Fruit fly (Drosophila melanogaster) whole organism, wandering third instar larva: Measurements from ENCODE around the gene Rbsn-5.

Source experiments
- Abd-B ChIP-seq: fragments of >200 bp; optimal IDR thresholded peaks from 2 replicates; lab custom pipeline; 2017; ENCODE audit warnings: missing biosample characterization, missing genetic modification characterization
- CG32264 ChIP-seq: fragments of 200-800 bp; sonication (Bioruptor generic); optimal IDR thresholded peaks from 2 replicates; lab custom pipeline; 2016; ENCODE audit warnings: missing biosample characterization, missing genetic modification characterization
- CrebA ChIP-seq: fragments of 200-800 bp; sonication (Bioruptor generic); optimal IDR thresholded peaks from 2 replicates; lab custom pipeline; 2016; ENCODE audit warnings: missing biosample characterization, mild to moderate bottlenecking, missing genetic modification characterization, borderline replicate concordance
- Dfd ChIP-seq: fragments of >200 bp; optimal IDR thresholded peaks from 2 replicates; lab custom pipeline; 2017; ENCODE audit warnings: missing biosample characterization, missing genetic modification characterization
- Dif ChIP-seq: fragments of 200-275, 200-300 bp; sonication (Bioruptor generic); optimal IDR thresholded peaks from 2 replicates; lab custom pipeline; 2018; ENCODE audit warnings: missing biosample characterization, missing genetic modification characterization; ENCODE audit not compliant: partially characterized antibody
- GATAd ChIP-seq: sonication (Bioruptor generic); optimal IDR thresholded peaks from 2 replicates; lab custom pipeline; 2016; ENCODE audit warnings: missing biosample characterization, missing genetic modification characterization
- HLH106 ChIP-seq: fragments of 200-800 bp; optimal IDR thresholded peaks from 3 replicates; lab custom pipeline; 2019; ENCODE audit warnings: missing biosample characterization, mild to moderate bottlenecking, missing genetic modification characterization, moderate library complexity
- Hr78 ChIP-seq: fragments of >200 bp; optimal IDR thresholded peaks from 2 replicates; lab custom pipeline; 2017; ENCODE audit warnings: missing biosample characterization, missing genetic modification characterization
- Hr83 ChIP-seq: fragments of 200-300 bp; sonication (Bioruptor generic); optimal IDR thresholded peaks from 2 replicates; lab custom pipeline; 2016; ENCODE audit warnings: missing biosample characterization, mild to moderate bottlenecking, missing genetic modification characterization, moderate library complexity; ENCODE audit not compliant: poor library complexity, severe bottlenecking
- Mio ChIP-seq: sonication (Bioruptor generic); optimal IDR thresholded peaks from 2 replicates; lab custom pipeline; 2016; ENCODE audit warnings: missing biosample characterization, missing genetic modification characterization
- Myc ChIP-seq: fragments of >200 bp; optimal IDR thresholded peaks from 2 replicates; lab custom pipeline; 2017
- N ChIP-seq: fragments of >200 bp; optimal IDR thresholded peaks from 2 replicates; lab custom pipeline; 2018; ENCODE audit warnings: missing biosample characterization, missing external identifiers, missing genetic modification characterization
- OdsH ChIP-seq: fragments of 200-800 bp; sonication (Bioruptor generic); optimal IDR thresholded peaks from 2 replicates; lab custom pipeline; 2016; ENCODE audit warnings: missing biosample characterization, mild to moderate bottlenecking, missing genetic modification characterization
- Rel ChIP-seq, 2 experiments: fragments of 200-800 bp; sonication (Bioruptor generic) in 1 of 2; optimal IDR thresholded peaks; 2 replicates in 1 of 2; 3 replicates in 1 of 2; lab custom pipeline; 2016 to 2019; ENCODE audit warnings: mild to moderate bottlenecking in 2 of 2, missing biosample characterization in 2 of 2, missing genetic modification characterization in 2 of 2, moderate library complexity in 1 of 2
- Sp1 ChIP-seq: fragments of 200-800 bp; sonication (Bioruptor generic); optimal IDR thresholded peaks from 3 replicates; lab custom pipeline; 2019; ENCODE audit warnings: missing biosample characterization, mild to moderate bottlenecking, missing genetic modification characterization, moderate library complexity
- Vsx2 ChIP-seq: fragments of 200-300, 225-300 bp; sonication (Bioruptor generic); optimal IDR thresholded peaks from 2 replicates; lab custom pipeline; 2018; ENCODE audit warnings: missing biosample characterization, missing genetic modification characterization; ENCODE audit not compliant: partially characterized antibody
- dl ChIP-seq, 2 experiments: fragments of 175-275, 200-275 bp in 1 of 2; fragments of 200-275 bp in 1 of 2; sonication (Bioruptor generic); optimal IDR thresholded peaks; lab custom pipeline; 2018; ENCODE audit warnings: mild to moderate bottlenecking in 2 of 2, missing biosample characterization in 2 of 2, missing genetic modification characterization in 2 of 2, moderate library complexity in 2 of 2; ENCODE audit not compliant: partially characterized antibody in 2 of 2, insufficient read depth in 1 of 2
- dsf ChIP-seq: sonication (Bioruptor generic); optimal IDR thresholded peaks from 2 replicates; lab custom pipeline; 2016; ENCODE audit warnings: missing biosample characterization, missing genetic modification characterization, borderline replicate concordance
- ey ChIP-seq: fragments of 200-800 bp; sonication (Bioruptor generic); optimal IDR thresholded peaks from 2 replicates; lab custom pipeline; 2016; ENCODE audit warnings: missing biosample characterization, missing genetic modification characterization
- foxo ChIP-seq, 2 experiments: fragments of 200-800 bp; sonication (Bioruptor generic); optimal IDR thresholded peaks; 2 replicates in 1 of 2; 3 replicates in 1 of 2; lab custom pipeline; 2016 to 2017; ENCODE audit warnings: missing biosample characterization in 2 of 2, missing genetic modification characterization in 2 of 2
- fru ChIP-seq: fragments of 200-800 bp; sonication (Bioruptor generic); optimal IDR thresholded peaks from 3 replicates; lab custom pipeline; 2016; ENCODE audit warnings: missing biosample characterization, mild to moderate bottlenecking, missing genetic modification characterization
- h ChIP-seq: fragments of 200-800 bp; sonication (Bioruptor generic); optimal IDR thresholded peaks from 3 replicates; lab custom pipeline; 2016; ENCODE audit warnings: missing biosample characterization, mild to moderate bottlenecking, missing genetic modification characterization
- jim ChIP-seq: fragments of 175-275, 200-325 bp; sonication (Bioruptor generic); optimal IDR thresholded peaks from 2 replicates; lab custom pipeline; 2016; ENCODE audit warnings: missing biosample characterization, mild to moderate bottlenecking, missing genetic modification characterization
- lola ChIP-seq: fragments of >200 bp; optimal IDR thresholded peaks from 2 replicates; lab custom pipeline; 2017; ENCODE audit warnings: missing biosample characterization, missing genetic modification characterization
- pan ChIP-seq: fragments of >200 bp; optimal IDR thresholded peaks from 2 replicates; lab custom pipeline; 2017
- rgr ChIP-seq: fragments of 200-800 bp; sonication (Bioruptor generic); optimal IDR thresholded peaks from 3 replicates; lab custom pipeline; 2016; ENCODE audit warnings: missing biosample characterization, mild to moderate bottlenecking, missing genetic modification characterization
- sage ChIP-seq: fragments of 200-800 bp; sonication (Bioruptor generic); optimal IDR thresholded peaks from 2 replicates; lab custom pipeline; 2016; ENCODE audit warnings: missing biosample characterization, mild to moderate bottlenecking, missing genetic modification characterization
- sv ChIP-seq: fragments of 200-800 bp; sonication (Bioruptor generic); optimal IDR thresholded peaks from 3 replicates; lab custom pipeline; 2016; ENCODE audit warnings: missing biosample characterization, missing genetic modification characterization
- tai ChIP-seq: sonication (Bioruptor generic); optimal IDR thresholded peaks from 2 replicates; lab custom pipeline; 2016; ENCODE audit warnings: missing biosample characterization, missing genetic modification characterization
- woc ChIP-seq: sonication (Bioruptor generic); optimal IDR thresholded peaks from 2 replicates; lab custom pipeline; 2016; ENCODE audit warnings: missing biosample characterization, mild to moderate bottlenecking, missing genetic modification characterization

Gene Rbsn-5

dm6 chr2L:8165800-8166576, 6.4 kb downstream of the Rbsn-5 start:
- TF ChIP-seq CrebA (no peak), dsf (GFP tag; lab: Kevin White, UChicago) (no peak), jim (GFP tag; lab: Kevin White, UChicago) (no peak), Vsx2 (GFP tag; lab: Kevin White, UChicago) (no peak)

DNA sequence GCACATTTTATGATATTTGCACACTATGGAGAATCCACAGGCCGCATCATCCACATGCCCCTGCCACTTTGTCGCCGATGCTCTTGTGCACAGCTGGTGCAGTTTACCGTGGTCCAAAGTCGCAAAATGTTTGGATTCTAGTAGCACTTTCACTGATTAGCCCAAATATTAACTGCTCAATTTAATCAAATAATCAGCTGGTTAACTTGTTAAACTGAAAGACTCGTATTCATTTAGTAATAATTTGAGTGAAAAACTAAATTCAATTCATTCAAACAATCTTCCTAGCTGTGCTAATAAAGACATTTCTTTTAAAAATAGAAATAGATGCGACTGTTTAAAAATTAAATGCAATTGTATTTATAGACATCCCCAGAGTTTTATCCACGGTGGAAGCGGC, 8.4 kb downstream of the Rbsn-5 start:
- no peak for TF ChIP-seq woc (GFP tag; lab: Kevin White, UChicago)
- TF ChIP-seq rgr: no peak
- TF ChIP-seq Hr83 (GFP tag; lab: Kevin White, UChicago): no peak
- no peak for TF ChIP-seq CrebA
- TF ChIP-seq Mio: no peak
- no peak for TF ChIP-seq N (GFP tag; lab: Kevin White, UChicago)
- TF ChIP-seq ey: no peak
- TF ChIP-seq Dfd (GFP tag; lab: Kevin White, UChicago): no peak
- TF ChIP-seq CG32264 (GFP tag; lab: Kevin White, UChicago): no peak
- TF ChIP-seq tai (GFP tag; lab: Kevin White, UChicago): no peak
- no peak for TF ChIP-seq fru (GFP tag; lab: Kevin White, UChicago)
- no peak for TF ChIP-seq Myc

DNA sequence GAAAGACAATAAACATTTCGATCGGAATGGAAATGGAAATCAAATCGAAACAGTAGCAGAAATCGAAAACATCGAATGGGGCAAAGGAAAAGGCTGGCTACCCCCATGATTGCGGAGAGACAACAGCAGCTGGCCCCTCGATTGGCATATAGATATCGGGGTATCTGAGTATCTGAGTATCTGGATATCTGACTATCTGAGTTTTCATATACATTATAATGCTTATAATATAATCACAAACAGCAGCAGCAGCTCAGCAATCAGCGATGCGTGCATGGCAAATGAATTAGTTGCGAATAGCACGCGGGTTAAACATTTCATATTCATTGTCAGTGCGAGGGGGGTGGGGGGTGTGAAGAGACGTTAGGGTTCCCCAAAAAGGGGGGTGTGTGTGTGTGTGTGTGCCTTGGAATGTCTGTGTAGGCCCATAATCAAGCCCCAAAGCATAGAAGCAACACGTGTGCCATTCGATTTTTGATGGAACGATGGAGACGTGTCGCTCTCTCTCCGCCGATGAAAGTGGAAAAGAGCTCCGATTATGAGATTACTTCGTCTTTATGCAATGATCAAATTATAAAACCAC, 11.1 kb downstream of the Rbsn-5 start:
- TF ChIP-seq h (GFP tag; lab: Kevin White, UChicago): no peak
- no peak for TF ChIP-seq Hr83 (GFP tag; lab: Kevin White, UChicago)
- no peak for TF ChIP-seq rgr
- no peak for TF ChIP-seq Rel (GFP tag; optimal IDR thresholded peaks at IDR 0.05; lab: Kevin White, UChicago)
- TF ChIP-seq Rel (tag; optimal IDR thresholded peaks at IDR 0.05; lab: Kevin White, UChicago): no peak
- TF ChIP-seq Abd-B (GFP tag; lab: Kevin White, UChicago): no peak
- TF ChIP-seq Mio: no peak
- TF ChIP-seq, all 38 proteins: peak for 0

- TF ChIP-seq CrebA (no peak), foxo (GFP tag; optimal IDR thresholded peaks at IDR 0.05; lab: Kevin White, UChicago) (no peak), OdsH (GFP tag; lab: Kevin White, UChicago) (no peak), Hr83 (GFP tag; lab: Kevin White, UChicago) (no peak), rgr (no peak), Vsx2 (GFP tag; lab: Kevin White, UChicago) (no peak), Rel (GFP tag; optimal IDR thresholded peaks at IDR 0.05; lab: Kevin White, UChicago) (no peak), Rel (tag; optimal IDR thresholded peaks at IDR 0.05; lab: Kevin White, UChicago) (no peak), sv (GFP tag; lab: Kevin White, UChicago) (no peak), Abd-B (GFP tag; lab: Kevin White, UChicago) (no peak), Sp1 (no peak), lola (GFP tag; lab: Kevin White, UChicago) (no peak), fru (GFP tag; lab: Kevin White, UChicago) (no peak)
These were observed 11.9 kb downstream of the Rbsn-5 start for dm6 chr2L:8171544-8171943.

dm6 chr2L:8185008-8185407, 25.4 kb downstream of the Rbsn-5 start:
- TF ChIP-seq Rel (GFP tag; optimal IDR thresholded peaks at IDR 0.05; lab: Kevin White, UChicago): no peak
- no peak for TF ChIP-seq Rel (tag; optimal IDR thresholded peaks at IDR 0.05; lab: Kevin White, UChicago)
- TF ChIP-seq HLH106 (tag; lab: Kevin White, UChicago): no peak
- TF ChIP-seq GATAd (GFP tag; lab: Kevin White, UChicago): no peak
- TF ChIP-seq dl (GFP tag; optimal IDR thresholded peaks at IDR 0.05; lab: Kevin White, UChicago; ENCODE audit: insufficient read depth in 1 of 2, partially characterized antibody in 2 of 2): no peak
- TF ChIP-seq N (GFP tag; lab: Kevin White, UChicago): no peak
- TF ChIP-seq pan (lab: Kevin White, UChicago): no peak
- no peak for TF ChIP-seq ey
- TF ChIP-seq Myc: no peak
- TF ChIP-seq jim (GFP tag; lab: Kevin White, UChicago): no peak
- no peak for TF ChIP-seq Hr83 (GFP tag; lab: Kevin White, UChicago)
- TF ChIP-seq Dif (GFP tag; lab: Kevin White, UChicago): no peak
- TF ChIP-seq sage (GFP tag; lab: Kevin White, UChicago): no peak
- no peak for TF ChIP-seq rgr
- no peak for TF ChIP-seq tai (GFP tag; lab: Kevin White, UChicago)
- TF ChIP-seq Sp1: no peak
- no peak for TF ChIP-seq Hr78
- TF ChIP-seq sv (GFP tag; lab: Kevin White, UChicago): no peak
- TF ChIP-seq woc (GFP tag; lab: Kevin White, UChicago): no peak
- no peak for TF ChIP-seq h (GFP tag; lab: Kevin White, UChicago)
